Worm (Caenorhabditis elegans) whole organism, young adult: Measurements from ENCODE around the gene pat-9.
"Not testable (repeated sequence)": the region's sequence is repeated elsewhere in the genome, so short reads cannot be mapped to it uniquely, and the experiment has no call there.

Source experiments
- B0035.1 ChIP-seq: sonication (generic microtip); optimal IDR thresholded peaks from 2 replicates; lab custom pipeline; 2016; ENCODE audit warnings: missing genetic modification characterization, mild to moderate bottlenecking, missing compliant biosample characterization, missing genotype, missing genetic modification reagents
- B0261.1 ChIP-seq: sonication (generic microtip); optimal IDR thresholded peaks from 2 replicates; lab custom pipeline; 2016; ENCODE audit warnings: mild to moderate bottlenecking, missing genetic modification characterization, moderate library complexity, missing compliant biosample characterization
- B0336.3 ChIP-seq: fragments of 200-800 bp; sonication (Bioruptor generic); IDR thresholded peaks from 2 replicates; pipeline ENCODE4 v1.3.6; 2022; ENCODE audit warnings: missing genetic modification characterization, missing compliant biosample characterization
- C06A6.2 ChIP-seq: fragments of 200-800 bp; sonication (Bioruptor generic); conservative IDR thresholded peaks from 2 replicates; pipeline ENCODE4 v1.3.6; 2022; ENCODE audit warnings: missing genetic modification characterization, missing compliant biosample characterization
- F22D6.2 ChIP-seq: sonication (generic microtip); optimal IDR thresholded peaks from 2 replicates; lab custom pipeline; 2016; ENCODE audit warnings: mild to moderate bottlenecking, missing genetic modification characterization, missing compliant biosample characterization
- F55B11.4 ChIP-seq: sonication (generic microtip); optimal IDR thresholded peaks from 2 replicates; lab custom pipeline; 2016; ENCODE audit warnings: missing compliant biosample characterization, missing genetic modification characterization, borderline replicate concordance; ENCODE audit not compliant: insufficient read depth
- K12H6.12 ChIP-seq: fragments of 200-800 bp; sonication (Bioruptor generic); optimal IDR thresholded peaks from 2 replicates; lab custom pipeline; 2018; ENCODE audit warnings: mild to moderate bottlenecking, missing genetic modification characterization, missing compliant biosample characterization
- Y53G8AR.9 ChIP-seq: fragments of 200-800 bp; sonication (Bioruptor generic); conservative IDR thresholded peaks from 2 replicates; pipeline ENCODE4 v1.3.6; 2022; ENCODE audit warnings: missing genetic modification reagents, missing genetic modification characterization, missing compliant biosample characterization
- Y79H2A.3 ChIP-seq: fragments of 200-800 bp; sonication (Bioruptor generic); conservative IDR thresholded peaks from 2 replicates; pipeline ENCODE4 v1.3.6; 2022; ENCODE audit warnings: missing genetic modification reagents, missing genetic modification characterization, missing compliant biosample characterization
- aptf-2 ChIP-seq: fragments of 200-800 bp; sonication (Bioruptor generic); conservative IDR thresholded peaks from 2 replicates; pipeline ENCODE4 v1.3.6; 2022; ENCODE audit warnings: missing genetic modification reagents, missing genetic modification characterization, missing compliant biosample characterization
- attf-3 ChIP-seq: fragments of 200-800 bp; sonication (Bioruptor generic); conservative IDR thresholded peaks from 2 replicates; pipeline ENCODE4 v1.3.6; 2022; ENCODE audit warnings: missing genetic modification reagents, missing genetic modification characterization, missing compliant biosample characterization
- ceh-40 ChIP-seq: fragments of 200-800 bp; sonication (Bioruptor generic); IDR thresholded peaks from 2 replicates; pipeline ENCODE4 v1.3.6; 2022; ENCODE audit warnings: missing genetic modification characterization, missing compliant biosample characterization
- ceh-79 ChIP-seq: sonication (generic microtip); optimal IDR thresholded peaks from 2 replicates; lab custom pipeline; 2017; ENCODE audit warnings: mild to moderate bottlenecking, missing genetic modification characterization, missing compliant biosample characterization
- ceh-91 ChIP-seq: fragments of 200-800 bp; sonication (Bioruptor generic); IDR thresholded peaks from 2 replicates; pipeline ENCODE4 v1.3.6; 2022; ENCODE audit warnings: missing genetic modification reagents, missing genetic modification characterization, missing compliant biosample characterization
- die-1 ChIP-seq: sonication (generic microtip); optimal IDR thresholded peaks from 2 replicates; lab custom pipeline; 2016; ENCODE audit warnings: missing genotype, mild to moderate bottlenecking, missing genetic modification characterization, missing compliant biosample characterization
- dox-1 ChIP-seq: fragments of 200-800 bp; sonication (Bioruptor generic); IDR thresholded peaks from 2 replicates; pipeline ENCODE4 v1.3.6; 2022; ENCODE audit warnings: missing genetic modification reagents, missing genetic modification characterization, missing compliant biosample characterization
- egl-18 ChIP-seq: fragments of 200-800 bp; sonication (Bioruptor generic); IDR thresholded peaks from 2 replicates; pipeline ENCODE4 v1.3.6; 2022; ENCODE audit warnings: missing genetic modification reagents, missing genetic modification characterization, missing compliant biosample characterization
- gei-17 ChIP-seq: fragments of 200-800 bp; sonication (Bioruptor generic); optimal IDR thresholded peaks from 2 replicates; lab custom pipeline; 2018; ENCODE audit warnings: mild to moderate bottlenecking, missing genetic modification characterization, missing compliant biosample characterization
- hsf-1 ChIP-seq: fragments of 200-800 bp; sonication (Bioruptor generic); IDR thresholded peaks from 2 replicates; pipeline ENCODE4 v1.3.6; 2022; ENCODE audit warnings: missing genetic modification reagents, missing genetic modification characterization, missing compliant biosample characterization
- let-607 ChIP-seq, 2 experiments: fragments of 200-800 bp in 1 of 2; sonication (Bioruptor generic) in 1 of 2; sonication (generic microtip) in 1 of 2; optimal IDR thresholded peaks; 2 replicates each; lab custom pipeline; 2016 to 2018; ENCODE audit warnings: mild to moderate bottlenecking in 2 of 2, missing compliant biosample characterization in 2 of 2, missing genetic modification characterization in 2 of 2, moderate library complexity in 2 of 2, missing genotype in 1 of 2
- lsl-1 ChIP-seq: fragments of 200-800 bp; sonication (Bioruptor generic); optimal IDR thresholded peaks from 2 replicates; lab custom pipeline; 2018; ENCODE audit warnings: mild to moderate bottlenecking, missing genetic modification characterization, moderate library complexity, missing compliant biosample characterization
- madf-10 ChIP-seq: sonication (generic microtip); optimal IDR thresholded peaks from 2 replicates; lab custom pipeline; 2016; ENCODE audit warnings: mild to moderate bottlenecking, missing genetic modification characterization, missing compliant biosample characterization
- madf-6 ChIP-seq: fragments of 200-800 bp; sonication (Bioruptor generic); IDR thresholded peaks from 2 replicates; pipeline ENCODE4 v1.3.6; 2022; ENCODE audit warnings: missing genetic modification reagents, missing genetic modification characterization, missing compliant biosample characterization
- madf-8 ChIP-seq: fragments of 200-800 bp; sonication (Bioruptor generic); conservative IDR thresholded peaks from 2 replicates; pipeline ENCODE4 v1.3.6; 2022; ENCODE audit warnings: missing genetic modification reagents, missing genetic modification characterization, missing compliant biosample characterization
- mcd-1 ChIP-seq: fragments of 200-800 bp; sonication (Bioruptor generic); IDR thresholded peaks from 2 replicates; pipeline ENCODE4 v1.3.6; 2022; ENCODE audit warnings: missing genetic modification reagents, missing genetic modification characterization, missing compliant biosample characterization
- mes-4 ChIP-seq: sonication (generic microtip); optimal IDR thresholded peaks from 2 replicates; lab custom pipeline; 2016; ENCODE audit warnings: missing genotype, missing genetic modification characterization, missing compliant biosample characterization
- nhr-120 ChIP-seq: fragments of 200-800 bp; sonication (Bioruptor generic); IDR thresholded peaks from 2 replicates; pipeline ENCODE4 v1.3.6; 2022; ENCODE audit warnings: missing genetic modification characterization, missing compliant biosample characterization
- repo-1 ChIP-seq: sonication (generic microtip); optimal IDR thresholded peaks from 2 replicates; lab custom pipeline; 2017; ENCODE audit warnings: mild to moderate bottlenecking, missing genetic modification characterization, missing compliant biosample characterization
- sdz-38 ChIP-seq: sonication (generic microtip); optimal IDR thresholded peaks from 2 replicates; lab custom pipeline; 2016; ENCODE audit warnings: missing genotype, missing genetic modification characterization, missing compliant biosample characterization
- snpc-1.1 ChIP-seq: sonication (generic microtip); optimal IDR thresholded peaks from 2 replicates; lab custom pipeline; 2017; ENCODE audit warnings: missing genetic modification characterization, mild to moderate bottlenecking, missing compliant biosample characterization, antibody characterized with exemption, moderate library complexity, missing genotype, missing genetic modification reagents; ENCODE audit not compliant: insufficient read depth
- tbx-9 ChIP-seq: sonication (generic microtip); optimal IDR thresholded peaks from 2 replicates; lab custom pipeline; 2016; ENCODE audit warnings: borderline replicate concordance, missing genetic modification characterization, inconsistent platforms, missing compliant biosample characterization
- unc-130 ChIP-seq: sonication (generic microtip); optimal IDR thresholded peaks from 2 replicates; lab custom pipeline; 2016; ENCODE audit warnings: missing genetic modification reagents, missing genetic modification characterization, missing compliant biosample characterization
- ztf-18 ChIP-seq: sonication (generic microtip); optimal IDR thresholded peaks from 2 replicates; lab custom pipeline; 2016; ENCODE audit warnings: missing genotype, mild to moderate bottlenecking, missing genetic modification characterization, missing compliant biosample characterization

The pat-9 gene

DNA sequence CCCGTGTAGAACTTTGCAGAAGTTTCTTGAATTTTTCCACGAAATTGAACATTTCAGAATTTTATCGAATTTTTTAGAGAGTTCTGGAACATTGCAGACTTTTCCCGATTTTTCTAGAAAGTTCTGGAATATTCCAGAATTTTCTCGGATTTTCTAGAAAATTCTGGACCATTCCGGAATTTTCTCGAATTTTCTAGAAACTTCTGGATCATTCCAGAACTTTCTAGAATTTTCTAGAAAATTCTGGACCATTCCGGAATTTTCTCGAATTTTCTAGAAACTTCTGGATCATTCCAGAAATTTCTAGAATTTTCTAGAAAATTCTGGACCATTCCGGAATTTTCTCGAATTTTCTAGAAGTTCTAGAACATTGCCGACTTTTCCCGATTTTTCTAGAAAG is 32.6 kb upstream of the pat-9 start:
- peak; percentile 92 for TF ChIP-seq hsf-1 (GFP tag; lab: Robert Waterston, UW)

DNA sequence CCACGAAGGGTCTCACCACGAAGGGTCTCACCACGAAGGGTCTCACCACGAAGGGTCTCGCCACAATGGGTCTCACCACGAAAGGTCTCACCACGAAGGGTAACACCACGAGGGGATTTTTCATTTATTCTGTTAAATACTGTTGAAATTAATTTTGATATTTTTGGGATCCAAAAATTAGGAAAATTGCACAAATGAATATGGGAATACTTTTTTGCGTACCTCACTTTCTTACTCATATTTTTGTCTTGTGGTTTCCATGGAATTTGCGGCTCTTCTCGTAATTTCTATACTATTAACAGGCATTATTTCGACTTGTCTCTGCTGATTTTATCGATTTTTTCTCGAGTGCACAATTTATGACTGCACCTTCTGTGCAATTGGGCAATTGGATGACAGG is 31.3 kb upstream of the pat-9 start, which contains the start of gene T25D1.3:
TSS of gene T25D1.3 (plus strand) at position 301 of the 400 bp plus-strand sequence.
- TF ChIP-seq Y79H2A.3 (GFP tag; lab: Robert Waterston, UW) (no peak), tbx-9 (tag; lab: Kevin White, UChicago) (no peak), F55B11.4 (tag; lab: Kevin White, UChicago) (no peak), lsl-1 (no peak), madf-10 (tag; lab: Kevin White, UChicago) (no peak), dox-1 (no peak), madf-6 (GFP tag; lab: Robert Waterston, UW) (no peak), hsf-1 (GFP tag; lab: Robert Waterston, UW) (no peak), mcd-1 (GFP tag; lab: Robert Waterston, UW) (no peak), madf-8 (GFP tag; lab: Robert Waterston, UW) (no peak), nhr-120 (no peak), C06A6.2 (GFP tag; lab: Robert Waterston, UW) (no peak), ceh-40 (GFP tag; lab: Robert Waterston, UW) (no peak), B0336.3 (GFP tag; lab: Robert Waterston, UW) (no peak)

DNA sequence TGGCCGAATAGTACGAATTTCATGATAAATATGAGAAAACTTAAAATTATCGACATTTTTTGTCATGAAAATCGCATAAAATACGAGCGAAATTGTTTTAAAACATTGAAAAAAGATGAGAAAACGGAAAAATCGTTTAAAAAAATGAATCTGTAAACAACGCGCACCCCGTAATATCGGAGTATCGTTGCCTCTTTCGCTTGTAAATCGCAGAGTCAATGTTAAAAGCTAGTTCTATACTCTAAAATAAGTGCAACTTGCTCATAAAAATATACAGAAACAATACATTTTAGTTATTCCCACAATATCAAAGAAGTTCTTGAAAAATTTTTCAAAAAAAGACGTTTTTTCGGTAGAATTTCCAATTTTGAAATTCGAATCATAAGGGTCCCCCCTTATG is 27.1 kb upstream of the pat-9 start:
- TF ChIP-seq attf-3 (GFP tag; lab: Robert Waterston, UW) = peak; percentile 79

ce11 chrX:16515265-16515664 is 21.4 kb upstream of the pat-9 start, which contains the start of gene T25D1.2:
Gene T25D1.2 (plus strand): TSS chrX:16515565.
- not testable (repeated sequence) for TF ChIP-seq ceh-79 (tag; lab: Kevin White, UChicago); Y53G8AR.9 (GFP tag; lab: Robert Waterston, UW); dox-1

ce11 chrX:16518771-16519170 is 17.9 kb upstream of the pat-9 start:
- no peak for TF ChIP-seq repo-1 (tag; lab: Kevin White, UChicago)
- no peak for TF ChIP-seq aptf-2
- no peak for TF ChIP-seq madf-6 (GFP tag; lab: Robert Waterston, UW)
- TF ChIP-seq snpc-1.1 = no peak
- no peak for TF ChIP-seq B0261.1
- no peak for TF ChIP-seq K12H6.12 (tag; lab: Kevin White, UChicago)
- TF ChIP-seq egl-18 (GFP tag; lab: Robert Waterston, UW) = no peak
- TF ChIP-seq F22D6.2 = no peak
- TF ChIP-seq unc-130 (GFP tag; lab: Kevin White, UChicago) = no peak
- TF ChIP-seq lsl-1 = no peak
- no peak for TF ChIP-seq Y53G8AR.9 (GFP tag; lab: Robert Waterston, UW)
- TF ChIP-seq gei-17 (GFP tag; lab: Kevin White, UChicago) = no peak
- no peak for TF ChIP-seq ceh-91 (GFP tag; lab: Robert Waterston, UW)
- TF ChIP-seq let-607 (tag; optimal IDR thresholded peaks at IDR 0.05; lab: Kevin White, UChicago) = no peak
- no peak for TF ChIP-seq sdz-38
- no peak for TF ChIP-seq die-1 (tag; lab: Kevin White, UChicago)
- TF ChIP-seq C06A6.2 (GFP tag; lab: Robert Waterston, UW) = no peak
- no peak for TF ChIP-seq mes-4 (tag; lab: Kevin White, UChicago)
- no peak for TF ChIP-seq ztf-18 (tag; lab: Kevin White, UChicago)
- TF ChIP-seq B0035.1 (tag; lab: Kevin White, UChicago) = no peak
- TF ChIP-seq, all 124 proteins: peak for 0
